Fruit fly (Drosophila melanogaster) Kc167 (cell line): ENCODE measurements around the gene CG34273.

Experiments used
- Myc ChIP-seq: fragments of >200 bp; optimal IDR thresholded peaks from 2 replicates; lab custom pipeline; 2017; ENCODE audit warnings: missing external identifiers
- Sin3A ChIP-seq: fragments of >200 bp; optimal IDR thresholded peaks from 2 replicates; lab custom pipeline; 2018; ENCODE audit warnings: missing external identifiers
- h ChIP-seq: fragments of >200 bp; optimal IDR thresholded peaks from 3 replicates; lab custom pipeline; 2018; ENCODE audit warnings: missing external identifiers
- insv ChIP-seq: fragments of >200 bp; optimal IDR thresholded peaks from 3 replicates; lab custom pipeline; 2018; ENCODE audit warnings: missing external identifiers
- psq ChIP-seq: fragments of >200 bp; optimal IDR thresholded peaks from 2 replicates; lab custom pipeline; 2017; ENCODE audit warnings: missing external identifiers
- ttk ChIP-seq: sonication (Bioruptor generic); optimal IDR thresholded peaks from 2 replicates; lab custom pipeline; 2017; ENCODE audit warnings: missing external identifiers

The CG34273 gene

DNA sequence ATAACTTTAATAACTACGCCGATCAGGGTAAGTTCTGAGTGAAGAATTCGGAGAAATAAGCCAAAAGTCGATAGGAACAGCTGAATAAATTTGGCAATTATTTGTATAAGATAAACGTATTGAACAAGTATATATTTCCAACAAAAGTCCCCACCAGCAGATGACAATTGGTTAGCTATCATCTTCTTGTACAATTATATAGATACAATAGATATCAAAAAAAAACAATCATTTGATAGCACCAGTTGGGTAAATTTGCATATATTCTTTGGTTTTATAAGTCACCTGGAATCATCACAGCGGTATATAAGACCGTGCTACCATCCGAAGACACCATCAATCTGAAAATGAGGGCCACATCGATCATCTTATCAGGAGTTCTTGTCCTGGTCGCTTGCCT is 43.8 kb downstream of the CG34273 start, which contains the start of gene Jig:
Jig (plus strand) TSS at position 301 of the 400 bp plus-strand sequence.
- no peak for TF ChIP-seq psq
- TF ChIP-seq ttk (lab: Kevin White, UChicago) = no peak
- no peak for TF ChIP-seq h (lab: Kevin White, UChicago)
- no peak for TF ChIP-seq Myc

- TF ChIP-seq psq (no peak), ttk (lab: Kevin White, UChicago) (no peak)
Observed at dm6 chr3R:14562040-14562439, 45.2 kb downstream of the CG34273 start, which contains the start of gene CG14851. Gene CG14851 (plus strand): TSS chr3R:14562340.

dm6 chr3R:14564705-14565064 is 47.8 kb downstream of the CG34273 start, which contains the start of gene CG8087:
Gene CG8087 (minus strand): TSS chr3R:14564805.
- no peak for TF ChIP-seq Sin3A (lab: Kevin White, UChicago)
- no peak for TF ChIP-seq ttk (lab: Kevin White, UChicago)
- TF ChIP-seq insv (lab: Kevin White, UChicago) = no peak
- no peak for TF ChIP-seq h (lab: Kevin White, UChicago)

- TF ChIP-seq insv (lab: Kevin White, UChicago) = no peak
- no peak for TF ChIP-seq Myc
- no peak for TF ChIP-seq h (lab: Kevin White, UChicago)
- TF ChIP-seq psq = no peak
- TF ChIP-seq ttk (lab: Kevin White, UChicago) = no peak
- no peak for TF ChIP-seq Sin3A (lab: Kevin White, UChicago)
Observed at dm6 chr3R:14565065-14565977, 48.5 kb downstream of the CG34273 start, which contains the start of gene CG14852. Gene CG14852 (plus strand): TSS chr3R:14565927.
